Fruit fly (Drosophila melanogaster) whole organism, prepupa: ENCODE data around the gene CG5455.

Experiments used
- CG10669 ChIP-seq: fragments of 200-800 bp; sonication (Bioruptor generic); optimal IDR thresholded peaks from 3 replicates; lab custom pipeline; 2018; ENCODE audit warnings: missing biosample characterization, mild to moderate bottlenecking, missing genetic modification characterization, moderate library complexity
- CG11762 ChIP-seq: fragments of 200-800 bp; sonication (Bioruptor generic); optimal IDR thresholded peaks from 3 replicates; lab custom pipeline; 2016; ENCODE audit warnings: missing biosample characterization, missing genetic modification characterization; ENCODE audit not compliant: insufficient read depth
- CG11902 ChIP-seq: fragments of 200-800 bp; sonication (Bioruptor generic); optimal IDR thresholded peaks from 3 replicates; lab custom pipeline; 2016; ENCODE audit warnings: missing biosample characterization, missing genetic modification characterization
- CG15336 ChIP-seq: fragments of 200-800 bp; sonication (Bioruptor generic); IDR thresholded peaks from 2 replicates; pipeline ENCODE4 v1.3.6; 2022; ENCODE audit warnings: missing biosample characterization, missing genetic modification characterization
- CG16779 ChIP-seq: fragments of 200-800 bp; sonication (Bioruptor generic); optimal IDR thresholded peaks from 3 replicates; lab custom pipeline; 2017; ENCODE audit warnings: missing biosample characterization, mild to moderate bottlenecking, missing genetic modification characterization
- CG3032 ChIP-seq: fragments of 200-800 bp; optimal IDR thresholded peaks from 2 replicates; lab custom pipeline; 2019; ENCODE audit warnings: missing biosample characterization, mild to moderate bottlenecking, missing genetic modification characterization, moderate library complexity
- CG31627 ChIP-seq: fragments of 200-800 bp; sonication (Bioruptor generic); optimal IDR thresholded peaks from 3 replicates; lab custom pipeline; 2016; ENCODE audit warnings: missing biosample characterization, missing genetic modification characterization
- CG34406 ChIP-seq: fragments of 200-800 bp; sonication (Bioruptor generic); optimal IDR thresholded peaks from 3 replicates; lab custom pipeline; 2016; ENCODE audit warnings: missing biosample characterization, missing genetic modification characterization
- CG3919 ChIP-seq: fragments of 200-800 bp; sonication (Bioruptor generic); optimal IDR thresholded peaks from 3 replicates; lab custom pipeline; 2016; ENCODE audit warnings: missing biosample characterization, missing genetic modification characterization
- CG4318 ChIP-seq: fragments of 200-800 bp; sonication (Bioruptor generic); optimal IDR thresholded peaks from 3 replicates; lab custom pipeline; 2017; ENCODE audit warnings: missing biosample characterization, mild to moderate bottlenecking, missing genetic modification characterization
- CG6163 ChIP-seq: fragments of 200-800 bp; sonication (Bioruptor generic); IDR thresholded peaks from 3 replicates; pipeline ENCODE4 v1.3.6; 2022; ENCODE audit warnings: missing biosample characterization, missing genetic modification characterization
- CG6808 ChIP-seq: fragments of 200-800 bp; sonication (Bioruptor generic); optimal IDR thresholded peaks from 3 replicates; lab custom pipeline; 2017; ENCODE audit warnings: missing biosample characterization, missing genetic modification characterization, mild to moderate bottlenecking, moderate library complexity, missing genetic modification reagents
- CG7368 ChIP-seq: fragments of 200-800 bp; sonication (Bioruptor generic); optimal IDR thresholded peaks from 3 replicates; lab custom pipeline; 2016; ENCODE audit warnings: missing biosample characterization, missing genetic modification characterization
- CG8119 ChIP-seq: fragments of 200-800 bp; sonication (Bioruptor generic); IDR thresholded peaks from 3 replicates; pipeline ENCODE4 v1.3.6; 2022; ENCODE audit warnings: missing biosample characterization, missing genetic modification characterization
- CG8319 ChIP-seq: fragments of 200-800 bp; sonication (Bioruptor generic); optimal IDR thresholded peaks from 3 replicates; lab custom pipeline; 2016; ENCODE audit warnings: missing biosample characterization, missing genetic modification characterization
- CG8632 ChIP-seq: fragments of 200-800 bp; sonication (Bioruptor generic); optimal IDR thresholded peaks from 3 replicates; lab custom pipeline; 2016; ENCODE audit warnings: missing biosample characterization, missing genetic modification characterization
- CG9139 ChIP-seq: fragments of 200-800 bp; sonication (Bioruptor generic); optimal IDR thresholded peaks from 3 replicates; lab custom pipeline; 2017; ENCODE audit warnings: missing biosample characterization, mild to moderate bottlenecking, missing genetic modification characterization
- Eip75B ChIP-seq: fragments of 200-800 bp; sonication (Bioruptor generic); optimal IDR thresholded peaks from 3 replicates; lab custom pipeline; 2016; ENCODE audit warnings: missing biosample characterization, missing genetic modification characterization
- Eip78C ChIP-seq: fragments of 200-800 bp; sonication (Bioruptor generic); peaks from one replicate; lab custom pipeline; 2016; ENCODE audit warnings: missing biosample characterization, missing genetic modification characterization
- Eip93F ChIP-seq: fragments of 200-800 bp; sonication (Bioruptor generic); optimal IDR thresholded peaks from 2 replicates; lab custom pipeline; 2016; ENCODE audit warnings: missing biosample characterization, mild to moderate bottlenecking, missing genetic modification characterization
- Gug ChIP-seq: fragments of 200-800 bp; sonication (Bioruptor generic); IDR thresholded peaks from 2 replicates; pipeline ENCODE4 v1.3.6; 2022; ENCODE audit warnings: missing biosample characterization, missing genetic modification characterization
- Hr38 ChIP-seq: sonication (Bioruptor generic); optimal IDR thresholded peaks from 2 replicates; lab custom pipeline; 2016; ENCODE audit warnings: missing biosample characterization, missing genetic modification characterization
- Lpt ChIP-seq: fragments of 200-800 bp; sonication (Bioruptor generic); optimal IDR thresholded peaks from 3 replicates; lab custom pipeline; 2016; ENCODE audit warnings: missing biosample characterization, missing genetic modification characterization
- Met ChIP-seq: fragments of 200-800 bp; sonication (Bioruptor generic); optimal IDR thresholded peaks from 3 replicates; lab custom pipeline; 2016; ENCODE audit warnings: missing biosample characterization, missing genetic modification characterization
- OdsH ChIP-seq: fragments of 200-800 bp; sonication (Bioruptor generic); optimal IDR thresholded peaks from 3 replicates; lab custom pipeline; 2016; ENCODE audit warnings: missing biosample characterization, missing genetic modification characterization
- Smox ChIP-seq: fragments of 200-800 bp; sonication (Bioruptor generic); optimal IDR thresholded peaks from 3 replicates; lab custom pipeline; 2016; ENCODE audit warnings: missing biosample characterization, missing genetic modification characterization
- Sox14 ChIP-seq: fragments of 200-800 bp; sonication (Bioruptor generic); optimal IDR thresholded peaks from 3 replicates; lab custom pipeline; 2016; ENCODE audit warnings: missing biosample characterization, missing genetic modification characterization
- achi ChIP-seq: fragments of 200-800 bp; sonication (Bioruptor generic); optimal IDR thresholded peaks from 3 replicates; lab custom pipeline; 2016; ENCODE audit warnings: missing biosample characterization, missing genetic modification characterization
- acj6 ChIP-seq: fragments of 200-800 bp; sonication (Bioruptor generic); optimal IDR thresholded peaks from 3 replicates; lab custom pipeline; 2016; ENCODE audit warnings: missing biosample characterization, missing genetic modification characterization
- dsx ChIP-seq: fragments of 200-800 bp; optimal IDR thresholded peaks from 3 replicates; lab custom pipeline; 2019; ENCODE audit warnings: missing biosample characterization, mild to moderate bottlenecking, missing genetic modification characterization, moderate library complexity; ENCODE audit not compliant: poor library complexity, severe bottlenecking
- eg ChIP-seq: fragments of 200-800 bp; sonication (Bioruptor generic); IDR thresholded peaks from 3 replicates; pipeline ENCODE4 v1.3.6; 2022; ENCODE audit warnings: missing biosample characterization, missing genetic modification characterization
- esn ChIP-seq: fragments of 200-800 bp; sonication (Bioruptor generic); optimal IDR thresholded peaks from 2 replicates; lab custom pipeline; 2016; ENCODE audit warnings: missing biosample characterization, mild to moderate bottlenecking, missing genetic modification characterization, moderate library complexity
- fd59A ChIP-seq: fragments of 200-800 bp; sonication (Bioruptor generic); optimal IDR thresholded peaks from 2 replicates; lab custom pipeline; 2017; ENCODE audit warnings: missing biosample characterization, mild to moderate bottlenecking, missing genetic modification characterization, missing genetic modification reagents
- fkh ChIP-seq: fragments of 200-800 bp; sonication (Bioruptor generic); optimal IDR thresholded peaks from 3 replicates; lab custom pipeline; 2017; ENCODE audit warnings: missing biosample characterization, mild to moderate bottlenecking, missing genetic modification characterization, moderate library complexity
- lz ChIP-seq: fragments of 200-800 bp; sonication (Bioruptor generic); optimal IDR thresholded peaks from 3 replicates; lab custom pipeline; 2016; ENCODE audit warnings: missing biosample characterization, missing genetic modification characterization
- net ChIP-seq: fragments of 200-800 bp; sonication (Bioruptor generic); optimal IDR thresholded peaks from 3 replicates; lab custom pipeline; 2016; ENCODE audit warnings: missing biosample characterization, missing genetic modification characterization
- pdm3 ChIP-seq: fragments of 200-800 bp; sonication (Bioruptor generic); optimal IDR thresholded peaks from 3 replicates; lab custom pipeline; 2016; ENCODE audit warnings: missing biosample characterization, missing genetic modification characterization
- salr ChIP-seq, 2 experiments: fragments of 200-800 bp; sonication (Bioruptor generic); optimal IDR thresholded peaks; 3 replicates each; lab custom pipeline; 2016 to 2018; ENCODE audit warnings: missing biosample characterization in 2 of 2, missing genetic modification characterization in 2 of 2, mild to moderate bottlenecking in 1 of 2
- spab ChIP-seq: fragments of 200-800 bp; sonication (Bioruptor generic); optimal IDR thresholded peaks from 2 replicates; lab custom pipeline; 2017; ENCODE audit warnings: missing biosample characterization, mild to moderate bottlenecking, missing genetic modification characterization, missing genetic modification reagents
- ss ChIP-seq, 2 experiments: fragments of 200-800 bp; sonication (Bioruptor generic); optimal IDR thresholded peaks; 2 replicates in 1 of 2; 3 replicates in 1 of 2; lab custom pipeline; 2017 to 2018; ENCODE audit warnings: mild to moderate bottlenecking in 2 of 2, missing biosample characterization in 2 of 2, missing genetic modification characterization in 2 of 2, moderate library complexity in 1 of 2
- svp ChIP-seq: fragments of 200-800 bp; sonication (Bioruptor generic); peaks from one replicate; lab custom pipeline; 2016; ENCODE audit warnings: missing biosample characterization, missing genetic modification characterization
- topi ChIP-seq: fragments of 200-800 bp; sonication (Bioruptor generic); optimal IDR thresholded peaks from 3 replicates; lab custom pipeline; 2016; ENCODE audit warnings: missing biosample characterization, missing genetic modification characterization
- vri ChIP-seq: fragments of 200-800 bp; sonication (Bioruptor generic); optimal IDR thresholded peaks from 3 replicates; lab custom pipeline; 2016; ENCODE audit warnings: missing biosample characterization, mild to moderate bottlenecking, missing genetic modification characterization

CG5455 gene

dm6 chr3R:26456577-26456976, 4.8 kb upstream of the CG5455 start, which contains the start of gene CG14237:
TSS of gene CG14237 (plus strand) at chr3R:26456877.
- TF ChIP-seq CG8119 (GFP tag; lab: Robert Waterston, UW) (no peak), pdm3 (GFP tag; lab: Kevin White, UChicago) (no peak), eg (no peak), Met (GFP tag; lab: Kevin White, UChicago) (no peak), CG7368 (no peak), CG15336 (no peak), Lpt (GFP tag; lab: Kevin White, UChicago) (no peak), CG3919 (GFP tag; lab: Kevin White, UChicago) (no peak), Hr38 (GFP tag; lab: Kevin White, UChicago) (no peak), vri (GFP tag; lab: Kevin White, UChicago) (no peak), CG8632 (no peak), CG31627 (GFP tag; lab: Kevin White, UChicago) (no peak), CG8319 (no peak), ss (GFP tag; optimal IDR thresholded peaks at IDR 0.05; lab: Kevin White, UChicago) (no peak), lz (GFP tag; lab: Kevin White, UChicago) (no peak), CG9139 (no peak), OdsH (GFP tag; lab: Kevin White, UChicago) (no peak), CG3032 (tag; lab: Kevin White, UChicago) (no peak)

DNA sequence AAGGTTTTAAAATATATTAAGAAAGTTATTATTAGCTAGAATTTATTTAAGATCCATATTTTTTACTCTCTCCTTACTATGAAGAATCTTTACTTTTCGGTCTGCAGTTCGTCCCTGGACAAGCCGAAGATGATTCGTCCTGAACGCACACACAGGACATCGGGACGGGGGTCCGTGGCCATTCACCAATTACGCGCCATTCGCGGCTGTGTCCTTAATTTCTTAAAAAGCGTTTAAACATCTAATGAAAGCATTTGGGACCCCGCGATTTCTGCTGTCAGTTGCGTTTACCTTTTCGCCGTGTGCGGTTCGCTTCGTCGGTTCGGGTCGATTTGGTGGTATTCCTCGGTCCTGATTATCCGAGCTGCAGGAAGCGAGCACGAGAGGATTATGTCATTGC, 3.4 kb upstream of the CG5455 start, which contains the start of gene CG14238:
CG14238 (plus strand) TSS at position 301 of the 400 bp plus-strand sequence.
- TF ChIP-seq CG16779 (no peak), svp (GFP tag; lab: Kevin White, UChicago) (no peak), Gug (GFP tag; lab: Robert Waterston, UW) (no peak), Sox14 (GFP tag; lab: Kevin White, UChicago) (no peak), vri (GFP tag; lab: Kevin White, UChicago) (no peak), CG6163 (GFP tag; lab: Robert Waterston, UW) (no peak), pdm3 (GFP tag; lab: Kevin White, UChicago) (no peak), CG4318 (GFP tag; lab: Kevin White, UChicago) (no peak), dsx (GFP tag; lab: Kevin White, UChicago) (no peak), Lpt (GFP tag; lab: Kevin White, UChicago) (no peak), CG34406 (GFP tag; lab: Kevin White, UChicago) (no peak), net (no peak), CG11902 (GFP tag; lab: Kevin White, UChicago) (no peak), CG11762 (GFP tag; lab: Kevin White, UChicago) (no peak), ss (GFP tag; optimal IDR thresholded peaks at IDR 0.05; lab: Kevin White, UChicago) (no peak), Eip78C (GFP tag; lab: Kevin White, UChicago) (no peak), OdsH (GFP tag; lab: Kevin White, UChicago) (no peak), CG7368 (no peak)

DNA sequence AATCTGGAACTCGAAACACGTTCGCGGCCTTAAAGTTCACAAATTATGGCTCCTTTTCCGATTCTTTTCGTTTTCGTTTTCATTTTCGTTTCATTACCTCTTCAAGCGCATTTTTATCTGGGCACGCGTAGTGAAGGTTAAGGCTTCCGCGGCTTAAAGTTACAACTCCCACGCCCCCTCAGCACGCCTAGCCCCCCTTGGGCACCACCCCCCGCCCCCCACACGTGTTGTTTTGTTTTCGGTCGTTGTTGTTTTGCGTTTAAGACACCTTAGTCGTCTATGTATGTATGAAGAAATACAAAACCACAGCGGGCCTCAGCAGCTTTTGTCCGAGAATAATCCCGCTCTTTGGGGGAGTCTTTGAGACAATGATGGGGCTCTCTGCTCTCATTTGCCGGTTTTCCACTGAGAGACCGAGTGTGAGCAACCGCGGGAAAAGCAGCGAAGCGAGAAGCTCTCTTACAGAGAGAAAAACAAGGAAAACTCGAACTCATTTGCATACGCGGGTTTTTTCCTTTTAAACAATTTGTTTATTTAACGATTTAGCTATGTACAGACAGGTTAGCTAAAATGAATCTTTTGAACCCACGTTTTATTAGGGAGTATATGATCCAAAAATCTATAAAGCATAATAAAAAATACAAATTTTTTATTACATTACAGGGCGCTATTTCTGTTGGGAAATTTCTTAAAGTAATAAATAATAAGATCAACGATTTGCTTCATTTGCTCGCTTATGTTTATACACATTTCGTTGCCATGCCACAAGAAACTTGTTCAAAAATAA, 1.0 kb downstream of the CG5455 start:
- TF ChIP-seq CG8119 (GFP tag; lab: Robert Waterston, UW) (peak; percentile 36; the same call in 1 of the 3 replicates), CG3032 (tag; lab: Kevin White, UChicago) (peak; percentile 25), fkh (GFP tag; lab: Kevin White, UChicago) (no peak), CG4318 (GFP tag; lab: Kevin White, UChicago) (peak; percentile 30), acj6 (GFP tag; lab: Kevin White, UChicago) (peak; percentile 10), Smox (GFP tag; lab: Kevin White, UChicago) (no peak), fd59A (no peak), CG6808 (peak; percentile 60), Eip75B (GFP tag; lab: Kevin White, UChicago) (peak; percentile 50), dsx (GFP tag; lab: Kevin White, UChicago) (no peak), topi (GFP tag; lab: Kevin White, UChicago) (peak; percentile 7), Met (GFP tag; lab: Kevin White, UChicago) (no peak), CG16779 (peak; percentile 3), Eip93F (GFP tag; lab: Kevin White, UChicago) (no peak), Gug (GFP tag; lab: Robert Waterston, UW) (0 out of 2 replicates have a peak, but pooled peaks have one; percentile 9), esn (GFP tag; lab: Kevin White, UChicago) (peak; percentile 2), CG3919 (GFP tag; lab: Kevin White, UChicago) (peak; percentile 60), CG9139 (no peak), ss (GFP tag; optimal IDR thresholded peaks at IDR 0.05; lab: Kevin White, UChicago) (peak in 1 of 2 experiments; percentile 24), salr (GFP tag; optimal IDR thresholded peaks at IDR 0.05; lab: Kevin White, UChicago) (peak in 1 of 2 experiments; percentile 63), CG15336 (peak; percentile 53), spab (GFP tag; lab: Kevin White, UChicago) (no peak), achi (GFP tag; lab: Kevin White, UChicago) (peak; percentile 67), CG10669 (GFP tag; lab: Kevin White, UChicago) (peak; percentile 34), net (peak; percentile 12), CG31627 (GFP tag; lab: Kevin White, UChicago) (no peak), CG11762 (GFP tag; lab: Kevin White, UChicago) (peak; percentile 29)
